Worm (Caenorhabditis elegans) whole organism, early embryonic: ENCODE measurements around the gene uev-2.

Experiments used
- ama-1 ChIP-seq: fragments of 150-350 bp; optimal IDR thresholded peaks from 2 replicates; lab custom pipeline; 2014
- pes-1 ChIP-seq: fragments of 200-800 bp; sonication (Bioruptor generic); IDR thresholded peaks from 2 replicates; pipeline ENCODE4 v1.3.6; 2022; ENCODE audit warnings: missing genetic modification reagents, missing genetic modification characterization, missing compliant biosample characterization

ce11 chrIII:5568679-5569078 is 14.2 kb upstream of the uev-2 start, which contains the start of gene nspb-12:
- TF ChIP-seq ama-1, result no peak
- no peak for TF ChIP-seq pes-1
